Worm (Caenorhabditis elegans): ENCODE results near the gene M176.16.

The M176.16 gene

ce11 chrII:9403846-9404245, 14.5 kb upstream of the M176.16 start, which contains the start of gene Y51B9A.5:
TSS of gene Y51B9A.5 (plus strand) at chrII:9404146.
- no peak for TF ChIP-seq scrt-1 (GFP tag; IDR thresholded peaks at IDR 0.05)
- TF ChIP-seq ets-7 (tag; optimal IDR thresholded peaks at IDR 0.05): no peak
- TF ChIP-seq hmbx-1 (tag; optimal IDR thresholded peaks at IDR 0.05): no peak
- no peak for TF ChIP-seq hnd-1 (tag; optimal IDR thresholded peaks at IDR 0.05)
- no peak for TF ChIP-seq aly-1 (tag; optimal IDR thresholded peaks at IDR 0.05)

ce11 chrII:9407020-9407419, 11.3 kb upstream of the M176.16 start, which contains the start of gene mpz-6:
TSS of gene mpz-6 (minus strand) at chrII:9407120.
- TF ChIP-seq flt-1 (GFP tag; IDR thresholded peaks at IDR 0.05) (no peak), B0310.2 (tag; optimal IDR thresholded peaks at IDR 0.05) (no peak), hnd-1 (tag; optimal IDR thresholded peaks at IDR 0.05) (no peak), ets-7 (tag; optimal IDR thresholded peaks at IDR 0.05) (no peak), hmbx-1 (tag; optimal IDR thresholded peaks at IDR 0.05) (no peak), aly-1 (tag; optimal IDR thresholded peaks at IDR 0.05) (no peak)

ce11 chrII:9407469-9407868, 10.8 kb upstream of the M176.16 start, which contains the start of gene arrd-2:
TSS of gene arrd-2 (plus strand) at chrII:9407769.
- no peak for TF ChIP-seq F13C5.2 (tag; optimal IDR thresholded peaks at IDR 0.05)
- TF ChIP-seq pes-1 (GFP tag; IDR thresholded peaks at IDR 0.05): no peak
- TF ChIP-seq ets-7 (tag; optimal IDR thresholded peaks at IDR 0.05): no peak
- TF ChIP-seq tra-4 (tag; optimal IDR thresholded peaks at IDR 0.05): no peak
- no peak for TF ChIP-seq hmg-4 (GFP tag; optimal IDR thresholded peaks at IDR 0.05)
- TF ChIP-seq sea-1 (GFP tag; conservative IDR thresholded peaks at IDR 0.05): no peak
- TF ChIP-seq ceh-36 (tag; optimal IDR thresholded peaks at IDR 0.05): no peak
- no peak for TF ChIP-seq tbx-37 (GFP tag; conservative IDR thresholded peaks at IDR 0.05)
- TF ChIP-seq aly-1 (tag; optimal IDR thresholded peaks at IDR 0.05): no peak
- no peak for TF ChIP-seq ceh-13 (GFP tag; optimal IDR thresholded peaks at IDR 0.05)
- TF ChIP-seq tbx-11 (GFP tag; IDR thresholded peaks at IDR 0.05): no peak
- no peak for TF ChIP-seq flt-1 (GFP tag; IDR thresholded peaks at IDR 0.05)
- TF ChIP-seq hnd-1 (tag; optimal IDR thresholded peaks at IDR 0.05): no peak
- no peak for TF ChIP-seq scrt-1 (GFP tag; IDR thresholded peaks at IDR 0.05)
- TF ChIP-seq hmbx-1 (tag; optimal IDR thresholded peaks at IDR 0.05): no peak
- no peak for TF ChIP-seq ama-1 (optimal IDR thresholded peaks at IDR 0.05)

ce11 chrII:9411497-9411896, 6.8 kb upstream of the M176.16 start, which contains the start of gene M176.9:
TSS of gene M176.9 (minus strand) at chrII:9411597.
- TF ChIP-seq hmbx-1 (tag; optimal IDR thresholded peaks at IDR 0.05) (no peak), sea-1 (GFP tag; conservative IDR thresholded peaks at IDR 0.05) (no peak), tra-4 (tag; optimal IDR thresholded peaks at IDR 0.05) (no peak)

- TF ChIP-seq sea-1 (GFP tag; conservative IDR thresholded peaks at IDR 0.05) (no peak), ceh-13 (GFP tag; optimal IDR thresholded peaks at IDR 0.05) (no peak), tbx-37 (GFP tag; conservative IDR thresholded peaks at IDR 0.05) (no peak), hnd-1 (tag; optimal IDR thresholded peaks at IDR 0.05) (no peak), pes-1 (GFP tag; IDR thresholded peaks at IDR 0.05) (no peak), ama-1 (optimal IDR thresholded peaks at IDR 0.05) (no peak), hmg-4 (GFP tag; optimal IDR thresholded peaks at IDR 0.05) (no peak), ceh-36 (tag; optimal IDR thresholded peaks at IDR 0.05) (no peak), tra-4 (tag; optimal IDR thresholded peaks at IDR 0.05) (no peak), B0310.2 (tag; optimal IDR thresholded peaks at IDR 0.05) (no peak), scrt-1 (GFP tag; IDR thresholded peaks at IDR 0.05) (no peak), tbx-11 (GFP tag; IDR thresholded peaks at IDR 0.05) (no peak), ets-7 (tag; optimal IDR thresholded peaks at IDR 0.05) (no peak), hmbx-1 (tag; optimal IDR thresholded peaks at IDR 0.05) (no peak)
These were observed 6.2 kb upstream of the M176.16 start, which contains the start of gene arrd-3 for ce11 chrII:9412086-9412608. TSS of gene arrd-3 (plus strand) at chrII:9412558.

- TF ChIP-seq ceh-36 (tag; optimal IDR thresholded peaks at IDR 0.05): no peak
- no peak for TF ChIP-seq scrt-1 (GFP tag; IDR thresholded peaks at IDR 0.05)
- no peak for TF ChIP-seq sea-1 (GFP tag; conservative IDR thresholded peaks at IDR 0.05)
- no peak for TF ChIP-seq flt-1 (GFP tag; IDR thresholded peaks at IDR 0.05)
- TF ChIP-seq hmbx-1 (tag; optimal IDR thresholded peaks at IDR 0.05): no peak
- TF ChIP-seq B0310.2 (tag; optimal IDR thresholded peaks at IDR 0.05): no peak
- TF ChIP-seq ama-1 (optimal IDR thresholded peaks at IDR 0.05): no peak
- no peak for TF ChIP-seq tra-4 (tag; optimal IDR thresholded peaks at IDR 0.05)
- TF ChIP-seq aly-1 (tag; optimal IDR thresholded peaks at IDR 0.05): no peak
- TF ChIP-seq pes-1 (GFP tag; IDR thresholded peaks at IDR 0.05): no peak
- no peak for TF ChIP-seq tbx-11 (GFP tag; IDR thresholded peaks at IDR 0.05)
- TF ChIP-seq hmg-4 (GFP tag; optimal IDR thresholded peaks at IDR 0.05): no peak
- TF ChIP-seq F13C5.2 (tag; optimal IDR thresholded peaks at IDR 0.05): no peak
- TF ChIP-seq tbx-37 (GFP tag; conservative IDR thresholded peaks at IDR 0.05): no peak
- TF ChIP-seq hnd-1 (tag; optimal IDR thresholded peaks at IDR 0.05): no peak
- TF ChIP-seq ceh-13 (GFP tag; optimal IDR thresholded peaks at IDR 0.05): no peak
- TF ChIP-seq ets-7 (tag; optimal IDR thresholded peaks at IDR 0.05): no peak
These were observed 1.7 kb upstream of the M176.16 start, which contains the start of the genes gss-1 and chch-3 for ce11 chrII:9416381-9417276. TSS of gene gss-1 (minus strand) at chrII:9416431. TSS of gene chch-3 (plus strand) at chrII:9417013.

- TF ChIP-seq sea-1 (GFP tag; conservative IDR thresholded peaks at IDR 0.05) (no peak), B0310.2 (tag; optimal IDR thresholded peaks at IDR 0.05) (no peak), F13C5.2 (tag; optimal IDR thresholded peaks at IDR 0.05) (no peak), hmg-4 (GFP tag; optimal IDR thresholded peaks at IDR 0.05) (no peak), hmbx-1 (tag; optimal IDR thresholded peaks at IDR 0.05) (no peak), pes-1 (GFP tag; IDR thresholded peaks at IDR 0.05) (no peak), ceh-36 (tag; optimal IDR thresholded peaks at IDR 0.05) (no peak), ets-7 (tag; optimal IDR thresholded peaks at IDR 0.05) (no peak), ama-1 (optimal IDR thresholded peaks at IDR 0.05) (no peak), tbx-11 (GFP tag; IDR thresholded peaks at IDR 0.05) (no peak), aly-1 (tag; optimal IDR thresholded peaks at IDR 0.05) (no peak), ceh-13 (GFP tag; optimal IDR thresholded peaks at IDR 0.05) (no peak), tra-4 (tag; optimal IDR thresholded peaks at IDR 0.05) (no peak), hnd-1 (tag; optimal IDR thresholded peaks at IDR 0.05) (no peak), flt-1 (GFP tag; IDR thresholded peaks at IDR 0.05) (no peak)
These were observed 671 bp downstream of the M176.16 start for ce11 chrII:9418843-9419532.

Measured in whole organism, early embryonic.